Fruit fly (Drosophila melanogaster) whole organism, wandering third instar larva: Measurements from ENCODE around the gene CG42729.

Experiments
- Abd-B ChIP-seq: fragments of >200 bp; optimal IDR thresholded peaks from 2 replicates; lab custom pipeline; 2017; ENCODE audit warnings: missing biosample characterization, missing genetic modification characterization
- CG32264 ChIP-seq: fragments of 200-800 bp; sonication (Bioruptor generic); optimal IDR thresholded peaks from 2 replicates; lab custom pipeline; 2016; ENCODE audit warnings: missing biosample characterization, missing genetic modification characterization
- CG9705 ChIP-seq: fragments of 200-800 bp; sonication (Bioruptor generic); optimal IDR thresholded peaks from 2 replicates; lab custom pipeline; 2018; ENCODE audit warnings: missing biosample characterization, mild to moderate bottlenecking, missing genetic modification characterization
- CrebA ChIP-seq: fragments of 200-800 bp; sonication (Bioruptor generic); optimal IDR thresholded peaks from 2 replicates; lab custom pipeline; 2016; ENCODE audit warnings: missing biosample characterization, mild to moderate bottlenecking, missing genetic modification characterization, borderline replicate concordance
- Dfd ChIP-seq: fragments of >200 bp; optimal IDR thresholded peaks from 2 replicates; lab custom pipeline; 2017; ENCODE audit warnings: missing biosample characterization, missing genetic modification characterization
- Dif ChIP-seq: fragments of 200-275, 200-300 bp; sonication (Bioruptor generic); optimal IDR thresholded peaks from 2 replicates; lab custom pipeline; 2018; ENCODE audit warnings: missing biosample characterization, missing genetic modification characterization; ENCODE audit not compliant: partially characterized antibody
- GATAd ChIP-seq: sonication (Bioruptor generic); optimal IDR thresholded peaks from 2 replicates; lab custom pipeline; 2016; ENCODE audit warnings: missing biosample characterization, missing genetic modification characterization
- HLH106 ChIP-seq: fragments of 200-800 bp; optimal IDR thresholded peaks from 3 replicates; lab custom pipeline; 2019; ENCODE audit warnings: missing biosample characterization, mild to moderate bottlenecking, missing genetic modification characterization, moderate library complexity
- Hnf4 ChIP-seq: fragments of 200-800 bp; sonication (Bioruptor generic); optimal IDR thresholded peaks from 2 replicates; lab custom pipeline; 2016; ENCODE audit warnings: missing biosample characterization, mild to moderate bottlenecking, missing genetic modification characterization
- Hr83 ChIP-seq: fragments of 200-300 bp; sonication (Bioruptor generic); optimal IDR thresholded peaks from 2 replicates; lab custom pipeline; 2016; ENCODE audit warnings: missing biosample characterization, mild to moderate bottlenecking, missing genetic modification characterization, moderate library complexity; ENCODE audit not compliant: poor library complexity, severe bottlenecking
- Jra ChIP-seq: sonication (Bioruptor generic); optimal IDR thresholded peaks from 2 replicates; lab custom pipeline; 2016; ENCODE audit warnings: missing biosample characterization, missing genetic modification characterization
- Mio ChIP-seq: sonication (Bioruptor generic); optimal IDR thresholded peaks from 2 replicates; lab custom pipeline; 2016; ENCODE audit warnings: missing biosample characterization, missing genetic modification characterization
- Myc ChIP-seq: fragments of >200 bp; optimal IDR thresholded peaks from 2 replicates; lab custom pipeline; 2017
- N ChIP-seq: fragments of >200 bp; optimal IDR thresholded peaks from 2 replicates; lab custom pipeline; 2018; ENCODE audit warnings: missing biosample characterization, missing external identifiers, missing genetic modification characterization
- OdsH ChIP-seq: fragments of 200-800 bp; sonication (Bioruptor generic); optimal IDR thresholded peaks from 2 replicates; lab custom pipeline; 2016; ENCODE audit warnings: missing biosample characterization, mild to moderate bottlenecking, missing genetic modification characterization
- Rel ChIP-seq, 2 experiments: fragments of 200-800 bp; sonication (Bioruptor generic) in 1 of 2; optimal IDR thresholded peaks; 2 replicates in 1 of 2; 3 replicates in 1 of 2; lab custom pipeline; 2016 to 2019; ENCODE audit warnings: mild to moderate bottlenecking in 2 of 2, missing biosample characterization in 2 of 2, missing genetic modification characterization in 2 of 2, moderate library complexity in 1 of 2
- Sp1 ChIP-seq: fragments of 200-800 bp; sonication (Bioruptor generic); optimal IDR thresholded peaks from 3 replicates; lab custom pipeline; 2019; ENCODE audit warnings: missing biosample characterization, mild to moderate bottlenecking, missing genetic modification characterization, moderate library complexity
- Vsx2 ChIP-seq: fragments of 200-300, 225-300 bp; sonication (Bioruptor generic); optimal IDR thresholded peaks from 2 replicates; lab custom pipeline; 2018; ENCODE audit warnings: missing biosample characterization, missing genetic modification characterization; ENCODE audit not compliant: partially characterized antibody
- br ChIP-seq: fragments of 200-800 bp; sonication (Bioruptor generic); optimal IDR thresholded peaks from 2 replicates; lab custom pipeline; 2016; ENCODE audit warnings: missing biosample characterization, missing genetic modification characterization
- brk ChIP-seq: fragments of 200-800 bp; sonication (Bioruptor generic); optimal IDR thresholded peaks from 2 replicates; lab custom pipeline; 2016; ENCODE audit warnings: missing biosample characterization, mild to moderate bottlenecking, missing genetic modification characterization
- dl ChIP-seq, 2 experiments: fragments of 175-275, 200-275 bp in 1 of 2; fragments of 200-275 bp in 1 of 2; sonication (Bioruptor generic); optimal IDR thresholded peaks; lab custom pipeline; 2018; ENCODE audit warnings: mild to moderate bottlenecking in 2 of 2, missing biosample characterization in 2 of 2, missing genetic modification characterization in 2 of 2, moderate library complexity in 2 of 2; ENCODE audit not compliant: partially characterized antibody in 2 of 2, insufficient read depth in 1 of 2
- dmrt93B ChIP-seq: fragments of 200-800 bp; sonication (Bioruptor generic); optimal IDR thresholded peaks from 2 replicates; lab custom pipeline; 2018; ENCODE audit warnings: missing biosample characterization, mild to moderate bottlenecking, missing genetic modification characterization
- dsf ChIP-seq: sonication (Bioruptor generic); optimal IDR thresholded peaks from 2 replicates; lab custom pipeline; 2016; ENCODE audit warnings: missing biosample characterization, missing genetic modification characterization, borderline replicate concordance
- foxo ChIP-seq, 2 experiments: fragments of 200-800 bp; sonication (Bioruptor generic); optimal IDR thresholded peaks; 2 replicates in 1 of 2; 3 replicates in 1 of 2; lab custom pipeline; 2016 to 2017; ENCODE audit warnings: missing biosample characterization in 2 of 2, missing genetic modification characterization in 2 of 2
- fru ChIP-seq: fragments of 200-800 bp; sonication (Bioruptor generic); optimal IDR thresholded peaks from 3 replicates; lab custom pipeline; 2016; ENCODE audit warnings: missing biosample characterization, mild to moderate bottlenecking, missing genetic modification characterization
- h ChIP-seq: fragments of 200-800 bp; sonication (Bioruptor generic); optimal IDR thresholded peaks from 3 replicates; lab custom pipeline; 2016; ENCODE audit warnings: missing biosample characterization, mild to moderate bottlenecking, missing genetic modification characterization
- jim ChIP-seq: fragments of 175-275, 200-325 bp; sonication (Bioruptor generic); optimal IDR thresholded peaks from 2 replicates; lab custom pipeline; 2016; ENCODE audit warnings: missing biosample characterization, mild to moderate bottlenecking, missing genetic modification characterization
- lola ChIP-seq: fragments of >200 bp; optimal IDR thresholded peaks from 2 replicates; lab custom pipeline; 2017; ENCODE audit warnings: missing biosample characterization, missing genetic modification characterization
- pan ChIP-seq: fragments of >200 bp; optimal IDR thresholded peaks from 2 replicates; lab custom pipeline; 2017
- psq ChIP-seq: fragments of 200-800 bp; sonication (Bioruptor generic); optimal IDR thresholded peaks from 3 replicates; lab custom pipeline; 2017; ENCODE audit warnings: missing biosample characterization, mild to moderate bottlenecking, missing genetic modification characterization, moderate library complexity
- rgr ChIP-seq: fragments of 200-800 bp; sonication (Bioruptor generic); optimal IDR thresholded peaks from 3 replicates; lab custom pipeline; 2016; ENCODE audit warnings: missing biosample characterization, mild to moderate bottlenecking, missing genetic modification characterization
- sage ChIP-seq: fragments of 200-800 bp; sonication (Bioruptor generic); optimal IDR thresholded peaks from 2 replicates; lab custom pipeline; 2016; ENCODE audit warnings: missing biosample characterization, mild to moderate bottlenecking, missing genetic modification characterization
- sv ChIP-seq: fragments of 200-800 bp; sonication (Bioruptor generic); optimal IDR thresholded peaks from 3 replicates; lab custom pipeline; 2016; ENCODE audit warnings: missing biosample characterization, missing genetic modification characterization
- tai ChIP-seq: sonication (Bioruptor generic); optimal IDR thresholded peaks from 2 replicates; lab custom pipeline; 2016; ENCODE audit warnings: missing biosample characterization, missing genetic modification characterization
- usp ChIP-seq: fragments of >200 bp; optimal IDR thresholded peaks from 2 replicates; lab custom pipeline; 2017; ENCODE audit warnings: missing biosample characterization, missing genetic modification characterization
- woc ChIP-seq: sonication (Bioruptor generic); optimal IDR thresholded peaks from 2 replicates; lab custom pipeline; 2016; ENCODE audit warnings: missing biosample characterization, mild to moderate bottlenecking, missing genetic modification characterization

The CG42729 gene

dm6 chr3L:15563851-15564106 lies 36.5 kb upstream of the CG42729 start:
- no peak for TF ChIP-seq Jra
- TF ChIP-seq CG32264 (GFP tag; lab: Kevin White, UChicago) = no peak
- TF ChIP-seq rgr (GFP tag; lab: Kevin White, UChicago) = no peak
- no peak for TF ChIP-seq N (GFP tag; lab: Kevin White, UChicago)
- no peak for TF ChIP-seq woc

- TF ChIP-seq Dif (GFP tag; lab: Kevin White, UChicago) (no peak), CG9705 (GFP tag; lab: Kevin White, UChicago) (peak; percentile 11), rgr (GFP tag; lab: Kevin White, UChicago) (peak; percentile 65), Sp1 (GFP tag; lab: Kevin White, UChicago) (peak; percentile 41), Rel (GFP tag; optimal IDR thresholded peaks at IDR 0.05; lab: Kevin White, UChicago) (no peak), Rel (tag; optimal IDR thresholded peaks at IDR 0.05; lab: Kevin White, UChicago) (peak; percentile 22), br (GFP tag; lab: Kevin White, UChicago) (peak; percentile 30), GATAd (GFP tag; lab: Kevin White, UChicago) (no peak), dsf (peak; percentile 11), Abd-B (GFP tag; lab: Kevin White, UChicago) (no peak), Hr83 (GFP tag; lab: Kevin White, UChicago) (peak; percentile 90), h (GFP tag; lab: Kevin White, UChicago) (peak; percentile 26), Hnf4 (GFP tag; lab: Kevin White, UChicago) (peak; percentile 69), OdsH (GFP tag; lab: Kevin White, UChicago) (peak; percentile 22), psq (GFP tag; lab: Kevin White, UChicago) (peak; percentile 38), N (GFP tag; lab: Kevin White, UChicago) (no peak), woc (no peak), dmrt93B (GFP tag; lab: Kevin White, UChicago) (no peak), Dfd (GFP tag; lab: Kevin White, UChicago) (no peak), jim (peak; percentile 45), fru (GFP tag; lab: Kevin White, UChicago) (peak; percentile 3), HLH106 (tag; lab: Kevin White, UChicago) (peak; percentile 70), foxo (GFP tag; optimal IDR thresholded peaks at IDR 0.05; lab: Kevin White, UChicago) (peak in 1 of 2 experiments; percentile 62)
These were observed 35.9 kb upstream of the CG42729 start, which contains the start of the genes CG7739 and SCCRO for dm6 chr3L:15563058-15563850. Gene CG7739, minus strand, starts transcription at chr3L:15563065. Gene SCCRO, plus strand, starts transcription at chr3L:15563427.

dm6 chr3L:15562727-15563057 lies 35.4 kb upstream of the CG42729 start:
- no peak for TF ChIP-seq Rel (GFP tag; optimal IDR thresholded peaks at IDR 0.05; lab: Kevin White, UChicago)
- peak; percentile 45 for TF ChIP-seq Rel (tag; optimal IDR thresholded peaks at IDR 0.05; lab: Kevin White, UChicago)
- no peak for TF ChIP-seq Jra

dm6 chr3L:15553993-15554644 lies 26.8 kb upstream of the CG42729 start, which contains the start of gene AGO2:
Gene AGO2, plus strand, starts transcription at chr3L:15554113.
- no peak for TF ChIP-seq N (GFP tag; lab: Kevin White, UChicago)
- peak; percentile 79 for TF ChIP-seq Dfd (GFP tag; lab: Kevin White, UChicago)
- no peak for TF ChIP-seq sv (GFP tag; lab: Kevin White, UChicago)
- peak; percentile 76 for TF ChIP-seq Jra
- no peak for TF ChIP-seq CG9705 (GFP tag; lab: Kevin White, UChicago)
- TF ChIP-seq fru (GFP tag; lab: Kevin White, UChicago) = peak; percentile 27
- peak in 1 of 2 experiments; percentile 7 for TF ChIP-seq dl (GFP tag; optimal IDR thresholded peaks at IDR 0.05; lab: Kevin White, UChicago; ENCODE audit: insufficient read depth in 1 of 2, partially characterized antibody in 2 of 2)
- no peak for TF ChIP-seq Mio (GFP tag; lab: Kevin White, UChicago)
- no peak for TF ChIP-seq pan
- TF ChIP-seq sage (GFP tag; lab: Kevin White, UChicago) = peak; percentile 35
- TF ChIP-seq brk (GFP tag; lab: Kevin White, UChicago) = no peak
- no peak for TF ChIP-seq tai
- TF ChIP-seq Dif (GFP tag; lab: Kevin White, UChicago) = no peak
- TF ChIP-seq rgr (GFP tag; lab: Kevin White, UChicago) = no peak
- no peak for TF ChIP-seq CG32264 (GFP tag; lab: Kevin White, UChicago)
- peak; percentile 45 for TF ChIP-seq br (GFP tag; lab: Kevin White, UChicago)
- TF ChIP-seq Sp1 (GFP tag; lab: Kevin White, UChicago) = peak; percentile 56
- TF ChIP-seq Myc (lab: Kevin White, UChicago) = peak; percentile 36
- TF ChIP-seq Rel (GFP tag; optimal IDR thresholded peaks at IDR 0.05; lab: Kevin White, UChicago) = no peak
- TF ChIP-seq Rel (tag; optimal IDR thresholded peaks at IDR 0.05; lab: Kevin White, UChicago) = peak; percentile 100
- TF ChIP-seq Hnf4 (GFP tag; lab: Kevin White, UChicago) = peak; percentile 65
- no peak for TF ChIP-seq foxo (GFP tag; optimal IDR thresholded peaks at IDR 0.05; lab: Kevin White, UChicago)
- no peak for TF ChIP-seq dmrt93B (GFP tag; lab: Kevin White, UChicago)
- no peak for TF ChIP-seq woc
- TF ChIP-seq CrebA (GFP tag; lab: Kevin White, UChicago) = no peak
- TF ChIP-seq OdsH (GFP tag; lab: Kevin White, UChicago) = no peak
- TF ChIP-seq HLH106 (tag; lab: Kevin White, UChicago) = peak; percentile 13
- no peak for TF ChIP-seq psq (GFP tag; lab: Kevin White, UChicago)
- no peak for TF ChIP-seq Abd-B (GFP tag; lab: Kevin White, UChicago)
- no peak for TF ChIP-seq Vsx2
- TF ChIP-seq lola (GFP tag; lab: Kevin White, UChicago) = no peak
- peak; percentile 24 for TF ChIP-seq h (GFP tag; lab: Kevin White, UChicago)
- no peak for TF ChIP-seq dsf
- no peak for TF ChIP-seq usp (GFP tag; lab: Kevin White, UChicago)
- TF ChIP-seq GATAd (GFP tag; lab: Kevin White, UChicago) = no peak
- peak; percentile 54 for TF ChIP-seq Hr83 (GFP tag; lab: Kevin White, UChicago)
